Worm (Caenorhabditis elegans) whole organism, L4 larva: ENCODE measurements around the gene acr-7.

Experiments used
- D1046.2 ChIP-seq: fragments of 200-800 bp; sonication (Bioruptor generic); IDR thresholded peaks from 2 replicates; pipeline ENCODE4 v1.3.6; 2022; ENCODE audit warnings: missing genetic modification characterization, missing compliant biosample characterization
- F37D6.2 ChIP-seq: sonication (generic microtip); optimal IDR thresholded peaks from 2 replicates; lab custom pipeline; 2016; ENCODE audit warnings: mild to moderate bottlenecking, missing genetic modification characterization, missing compliant biosample characterization
- F49E8.2 ChIP-seq: sonication (generic microtip); optimal IDR thresholded peaks from 2 replicates; lab custom pipeline; 2016; ENCODE audit warnings: missing compliant biosample characterization, mild to moderate bottlenecking, missing genetic modification characterization, borderline replicate concordance
- T20F7.1 ChIP-seq: fragments of 200-800 bp; sonication (Bioruptor generic); optimal IDR thresholded peaks from 2 replicates; lab custom pipeline; 2018; ENCODE audit warnings: mild to moderate bottlenecking, missing genetic modification characterization, missing compliant biosample characterization
- T26A8.4 ChIP-seq: fragments of 200-800 bp; sonication (Bioruptor generic); IDR thresholded peaks from 2 replicates; pipeline ENCODE4 v1.3.6; 2022; ENCODE audit warnings: missing genetic modification characterization, missing compliant biosample characterization
- Y48G9A.11 ChIP-seq: fragments of 200-800 bp; sonication (Bioruptor generic); IDR thresholded peaks from 2 replicates; pipeline ENCODE4 v1.3.6; 2022; ENCODE audit warnings: missing genetic modification reagents, missing genetic modification characterization, missing compliant biosample characterization
- Y75B8A.6 ChIP-seq: fragments of 200-800 bp; sonication (Bioruptor generic); IDR thresholded peaks from 2 replicates; pipeline ENCODE4 v1.3.6; 2022; ENCODE audit warnings: missing genetic modification reagents, missing genetic modification characterization, missing compliant biosample characterization
- ZK546.5 ChIP-seq, 2 experiments: sonication (generic microtip); optimal IDR thresholded peaks; 2 replicates each; lab custom pipeline; 2017; ENCODE audit warnings: missing biosample characterization in 2 of 2, missing genetic modification characterization in 2 of 2
- aha-1 ChIP-seq: fragments of 150-350 bp; peaks from one replicate; lab custom pipeline; 2014; ENCODE audit warnings: missing biosample characterization, missing genetic modification characterization
- ama-1 ChIP-seq: fragments of 150-350 bp; optimal IDR thresholded peaks from 2 replicates; lab custom pipeline; 2014; ENCODE audit warnings: inconsistent platforms, mixed read lengths
- arid-1 ChIP-seq: fragments of 200-800 bp; sonication (Bioruptor generic); conservative IDR thresholded peaks from 2 replicates; pipeline ENCODE4 v1.3.6; 2022; ENCODE audit warnings: missing genetic modification reagents, missing genetic modification characterization, missing compliant biosample characterization
- attf-4 ChIP-seq: sonication (generic microtip); optimal IDR thresholded peaks from 3 replicates; lab custom pipeline; 2017; ENCODE audit warnings: missing biosample characterization, missing genetic modification characterization
- ceh-20 ChIP-seq: fragments of 200-800 bp; sonication (Bioruptor generic); IDR thresholded peaks from 2 replicates; pipeline ENCODE4 v1.3.6; 2022; ENCODE audit warnings: missing genetic modification reagents, missing genetic modification characterization, missing compliant biosample characterization
- ceh-28 ChIP-seq: fragments of 150-350 bp; optimal IDR thresholded peaks from 2 replicates; lab custom pipeline; 2014; ENCODE audit warnings: missing biosample characterization, missing genetic modification reagents, missing genetic modification characterization
- ces-1 ChIP-seq: fragments of 150-350 bp; sonication (generic microtip); optimal IDR thresholded peaks from 4 replicates; lab custom pipeline; 2014; ENCODE audit warnings: missing biosample characterization, missing genetic modification reagents, missing genetic modification characterization
- daf-12 ChIP-seq: fragments of 150-350 bp; optimal IDR thresholded peaks from 2 replicates; lab custom pipeline; 2014; ENCODE audit warnings: missing biosample characterization, missing genetic modification reagents, missing genetic modification characterization
- daf-8 ChIP-seq: fragments of 200-800 bp; sonication (Bioruptor generic); IDR thresholded peaks from 2 replicates; pipeline ENCODE4 v1.3.6; 2022; ENCODE audit warnings: missing genetic modification characterization, missing compliant biosample characterization
- dpl-1 ChIP-seq: fragments of 150-350 bp; optimal IDR thresholded peaks from 2 replicates; lab custom pipeline; 2014; ENCODE audit warnings: missing biosample characterization, missing genetic modification reagents, missing genetic modification characterization
- dve-1 ChIP-seq: sonication (generic microtip); optimal IDR thresholded peaks from 2 replicates; lab custom pipeline; 2017; ENCODE audit warnings: antibody characterized with exemption, mild to moderate bottlenecking, missing genetic modification characterization, missing compliant biosample characterization; ENCODE audit not compliant: insufficient read depth
- hmg-1.1 ChIP-seq: fragments of 200-800 bp; sonication (Bioruptor generic); IDR thresholded peaks from 2 replicates; pipeline ENCODE4 v1.3.6; 2022; ENCODE audit warnings: missing genetic modification reagents, missing genetic modification characterization, missing compliant biosample characterization
- lim-7 ChIP-seq: fragments of 200-800 bp; sonication (Bioruptor generic); IDR thresholded peaks from 2 replicates; pipeline ENCODE4 v1.3.6; 2022; ENCODE audit warnings: missing genetic modification characterization, missing compliant biosample characterization
- lin-13 ChIP-seq: fragments of 150-350 bp; optimal IDR thresholded peaks from 2 replicates; lab custom pipeline; 2014; ENCODE audit warnings: missing biosample characterization, missing genetic modification reagents, missing genetic modification characterization
- lin-15B ChIP-seq: fragments of 150-350 bp; sonication (generic microtip); optimal IDR thresholded peaks from 3 replicates; lab custom pipeline; 2014; ENCODE audit warnings: missing biosample characterization, missing genetic modification characterization
- lin-38 ChIP-seq: fragments of 200-800 bp; sonication (Bioruptor generic); IDR thresholded peaks from 2 replicates; pipeline ENCODE4 v1.3.6; 2022; ENCODE audit warnings: missing genetic modification reagents, missing genetic modification characterization, missing compliant biosample characterization
- lir-3 ChIP-seq: sonication (generic microtip); optimal IDR thresholded peaks from 2 replicates; lab custom pipeline; 2016; ENCODE audit warnings: mild to moderate bottlenecking, missing genetic modification characterization, missing compliant biosample characterization
- lsy-2 ChIP-seq, 2 experiments: fragments of 150-350 bp in 1 of 2; sonication (generic microtip) in 1 of 2; optimal IDR thresholded peaks; 2 replicates each; lab custom pipeline; 2014 to 2017; ENCODE audit warnings: missing biosample characterization in 2 of 2, missing genetic modification characterization in 2 of 2
- mdl-1 ChIP-seq, 2 experiments: fragments of 150-350 bp in 1 of 2; sonication (generic microtip) in 1 of 2; optimal IDR thresholded peaks; 2 replicates each; lab custom pipeline; 2014 to 2017; ENCODE audit warnings: missing biosample characterization in 2 of 2, missing genetic modification characterization in 2 of 2
- mep-1 ChIP-seq: fragments of 150-350 bp; sonication (generic microtip); optimal IDR thresholded peaks from 3 replicates; lab custom pipeline; 2014; ENCODE audit warnings: missing biosample characterization, missing genetic modification characterization
- nhr-11 ChIP-seq: fragments of 150-350 bp; optimal IDR thresholded peaks from 2 replicates; lab custom pipeline; 2014; ENCODE audit warnings: missing biosample characterization, missing genetic modification characterization
- nhr-41 ChIP-seq: fragments of 200-800 bp; sonication (Bioruptor generic); IDR thresholded peaks from 2 replicates; pipeline ENCODE4 v1.3.6; 2022; ENCODE audit warnings: missing genetic modification reagents, missing genetic modification characterization, missing compliant biosample characterization
- nhr-42 ChIP-seq: fragments of 200-800 bp; sonication (Bioruptor generic); IDR thresholded peaks from 2 replicates; pipeline ENCODE4 v1.3.6; 2022; ENCODE audit warnings: missing genetic modification characterization, missing compliant biosample characterization
- nhr-48 ChIP-seq: sonication (generic microtip); optimal IDR thresholded peaks from 2 replicates; lab custom pipeline; 2016; ENCODE audit warnings: mild to moderate bottlenecking, missing genetic modification characterization, missing compliant biosample characterization
- nhr-77 ChIP-seq: fragments of 150-350 bp; optimal IDR thresholded peaks from 2 replicates; lab custom pipeline; 2014; ENCODE audit warnings: missing biosample characterization, missing genetic modification characterization
- pha-4 ChIP-seq, 2 experiments: fragments of 150-350 bp in 1 of 2; fragments of 200-800 bp in 1 of 2; sonication (Bioruptor generic) in 1 of 2; IDR thresholded peaks in 1 of 2; optimal IDR thresholded peaks in 1 of 2; 2 replicates each; pipeline versions ENCODE4 v1.3.6 to Lab custom; 2014 to 2022; ENCODE audit warnings: missing genetic modification characterization in 2 of 2, missing genetic modification reagents in 2 of 2, missing biosample characterization in 1 of 2, missing compliant biosample characterization in 1 of 2
- spr-3 ChIP-seq: fragments of 200-800 bp; sonication (Bioruptor generic); optimal IDR thresholded peaks from 2 replicates; lab custom pipeline; 2018; ENCODE audit warnings: mild to moderate bottlenecking, missing genetic modification characterization, missing compliant biosample characterization
- tag-97 ChIP-seq: fragments of 200-800 bp; sonication (Bioruptor generic); IDR thresholded peaks from 2 replicates; pipeline ENCODE4 v1.3.6; 2022; ENCODE audit warnings: missing genetic modification characterization, missing compliant biosample characterization
- tra-1 ChIP-seq: fragments of 200-800 bp; sonication (Bioruptor generic); IDR thresholded peaks from 2 replicates; pipeline ENCODE4 v1.3.6; 2022; ENCODE audit warnings: missing genetic modification reagents, missing genetic modification characterization, missing compliant biosample characterization
- unc-130 ChIP-seq: sonication (generic microtip); optimal IDR thresholded peaks from 2 replicates; lab custom pipeline; 2016; ENCODE audit warnings: missing genetic modification reagents, missing genetic modification characterization, missing compliant biosample characterization
- vab-7 ChIP-seq: fragments of 200-800 bp; sonication (Bioruptor generic); IDR thresholded peaks from 2 replicates; pipeline ENCODE4 v1.3.6; 2022; ENCODE audit warnings: missing genetic modification reagents, missing genetic modification characterization, missing compliant biosample characterization
- zag-1 ChIP-seq: fragments of 150-350 bp; optimal IDR thresholded peaks from 2 replicates; lab custom pipeline; 2014; ENCODE audit warnings: missing biosample characterization, missing genetic modification characterization

Gene acr-7

ce11 chrII:7860221-7860928, 10.8 kb upstream of the acr-7 start, which contains the start of gene lin-5 (continued):
- no peak for TF ChIP-seq T26A8.4 (GFP tag; lab: Robert Waterston, UW)
- peak; percentile 20 for TF ChIP-seq lin-13 (GFP tag; lab: Kevin White, UChicago)
- TF ChIP-seq T20F7.1 (GFP tag; lab: Kevin White, UChicago): peak; percentile 58
- TF ChIP-seq lin-38 (GFP tag; lab: Robert Waterston, UW): peak; percentile 63
- no peak; the same call in 1 of the 2 replicates for TF ChIP-seq arid-1 (GFP tag; lab: Robert Waterston, UW)
- TF ChIP-seq nhr-11 (tag; lab: Kevin White, UChicago): peak; percentile 36
- TF ChIP-seq pha-4 (GFP tag; IDR thresholded peaks at IDR 0.05; lab: Robert Waterston, UW): no peak
- TF ChIP-seq pha-4 (tag; optimal IDR thresholded peaks at IDR 0.05; lab: Kevin White, UChicago): no peak
- TF ChIP-seq ZK546.5 (tag; optimal IDR thresholded peaks at IDR 0.05; lab: Kevin White, UChicago): no peak
- TF ChIP-seq ceh-20 (GFP tag; lab: Robert Waterston, UW): no peak
- no peak for TF ChIP-seq vab-7 (GFP tag; lab: Robert Waterston, UW)
- TF ChIP-seq ces-1 (GFP tag; lab: Kevin White, UChicago): no peak
- TF ChIP-seq nhr-41 (GFP tag; lab: Robert Waterston, UW): no peak
- no peak for TF ChIP-seq D1046.2 (GFP tag; lab: Robert Waterston, UW)
- no peak for TF ChIP-seq lir-3 (tag; lab: Kevin White, UChicago)
- TF ChIP-seq nhr-48 (tag; lab: Kevin White, UChicago): no peak
- TF ChIP-seq mdl-1 (tag; optimal IDR thresholded peaks at IDR 0.05; lab: Kevin White, UChicago): peak in 1 of 2 experiments; percentile 23
- TF ChIP-seq zag-1: no peak
- TF ChIP-seq daf-12 (tag; lab: Kevin White, UChicago): no peak
- TF ChIP-seq lin-15B (tag; lab: Kevin White, UChicago): no peak
- TF ChIP-seq dpl-1 (GFP tag; lab: Kevin White, UChicago): peak; percentile 90
- no peak for TF ChIP-seq tag-97 (GFP tag; lab: Robert Waterston, UW)
- peak; percentile 38; the same call in 1 of the 2 replicates for TF ChIP-seq Y48G9A.11 (GFP tag; lab: Robert Waterston, UW)
- peak; percentile 4 for TF ChIP-seq dve-1 (tag; lab: Kevin White, UChicago)
- TF ChIP-seq Y75B8A.6: no peak
- TF ChIP-seq ceh-28 (tag; lab: Kevin White, UChicago): no peak
- peak; percentile 74 for TF ChIP-seq unc-130 (GFP tag; lab: Kevin White, UChicago)
- TF ChIP-seq F37D6.2: peak; percentile 16
- no peak for TF ChIP-seq ama-1
- TF ChIP-seq mep-1 (tag; lab: Kevin White, UChicago): peak; percentile 67
- TF ChIP-seq F49E8.2 (tag; lab: Kevin White, UChicago): peak; percentile 40
- TF ChIP-seq aha-1 (tag; lab: Kevin White, UChicago): peak; percentile 94
- no peak for TF ChIP-seq spr-3 (GFP tag; lab: Kevin White, UChicago)
- no peak for TF ChIP-seq nhr-42 (GFP tag; lab: Robert Waterston, UW)
- no peak for TF ChIP-seq nhr-77 (tag; lab: Kevin White, UChicago)
- peak in 1 of 2 experiments; percentile 86 for TF ChIP-seq lsy-2 (tag; optimal IDR thresholded peaks at IDR 0.05; lab: Kevin White, UChicago)
- peak; percentile 30; the same call in 1 of the 2 replicates for TF ChIP-seq hmg-1.1 (GFP tag; lab: Robert Waterston, UW)
- TF ChIP-seq tra-1 (GFP tag; lab: Robert Waterston, UW): no peak
- TF ChIP-seq lim-7 (GFP tag; lab: Robert Waterston, UW): no peak
- no peak for TF ChIP-seq daf-8 (GFP tag; lab: Robert Waterston, UW)
- no peak for TF ChIP-seq attf-4 (tag; lab: Kevin White, UChicago)
